Worm (Caenorhabditis elegans) whole organism, mixed stage, embryonic: ENCODE data around the gene inx-18.

ENCODE experiments used
- M03D4.4 ChIP-seq: sonication (generic microtip); optimal IDR thresholded peaks from 2 replicates; lab custom pipeline; 2017; ENCODE audit warnings: mild to moderate bottlenecking, missing genetic modification characterization, missing compliant biosample characterization
- bed-3 ChIP-seq: fragments of 200-800 bp; sonication (Bioruptor generic); optimal IDR thresholded peaks from 3 replicates; lab custom pipeline; 2018; ENCODE audit warnings: mild to moderate bottlenecking, missing genetic modification characterization, moderate library complexity, missing compliant biosample characterization
- blmp-1 ChIP-seq: fragments of 150-350 bp; optimal IDR thresholded peaks from 2 replicates; lab custom pipeline; 2014; ENCODE audit warnings: missing biosample characterization, missing genetic modification characterization
- ceh-39 ChIP-seq: fragments of 150-350 bp; optimal IDR thresholded peaks from 2 replicates; lab custom pipeline; 2014; ENCODE audit warnings: missing biosample characterization, missing genetic modification characterization
- ceh-43 ChIP-seq: fragments of 200-800 bp; sonication (Bioruptor generic); optimal IDR thresholded peaks from 2 replicates; lab custom pipeline; 2018; ENCODE audit warnings: mild to moderate bottlenecking, missing genetic modification characterization, moderate library complexity, missing compliant biosample characterization
- ceh-83 ChIP-seq: fragments of 200-800 bp; sonication (Bioruptor generic); optimal IDR thresholded peaks from 2 replicates; lab custom pipeline; 2018; ENCODE audit warnings: mild to moderate bottlenecking, missing genetic modification characterization, missing compliant biosample characterization
- ces-1 ChIP-seq: fragments of 150-350 bp; optimal IDR thresholded peaks from 2 replicates; lab custom pipeline; 2014; ENCODE audit warnings: missing biosample characterization, missing genetic modification reagents, missing genetic modification characterization
- cnd-1 ChIP-seq: fragments of 200-800 bp; sonication (Bioruptor generic); optimal IDR thresholded peaks from 2 replicates; lab custom pipeline; 2018; ENCODE audit warnings: mild to moderate bottlenecking, missing genetic modification characterization, missing compliant biosample characterization
- drap-1 ChIP-seq: fragments of 200-800 bp; sonication (Bioruptor generic); optimal IDR thresholded peaks from 3 replicates; lab custom pipeline; 2018; ENCODE audit warnings: mild to moderate bottlenecking, missing genetic modification characterization, missing compliant biosample characterization
- elt-1 ChIP-seq: sonication (generic microtip); optimal IDR thresholded peaks from 2 replicates; lab custom pipeline; 2017; ENCODE audit warnings: missing genetic modification characterization, mild to moderate bottlenecking, missing compliant biosample characterization, antibody characterized with exemption, moderate library complexity, borderline replicate concordance; ENCODE audit not compliant: insufficient read depth
- flh-1 ChIP-seq: fragments of 200-800 bp; sonication (Bioruptor generic); optimal IDR thresholded peaks from 2 replicates; lab custom pipeline; 2018; ENCODE audit warnings: mild to moderate bottlenecking, missing genetic modification characterization, moderate library complexity, missing compliant biosample characterization
- ham-2 ChIP-seq: fragments of 200-800 bp; sonication (Bioruptor generic); optimal IDR thresholded peaks from 2 replicates; lab custom pipeline; 2018; ENCODE audit warnings: mild to moderate bottlenecking, missing genetic modification characterization, missing compliant biosample characterization
- lin-13 ChIP-seq: fragments of 150-350 bp; optimal IDR thresholded peaks from 2 replicates; lab custom pipeline; 2014; ENCODE audit warnings: missing biosample characterization, missing genetic modification characterization
- lin-32 ChIP-seq: fragments of 200-800 bp; sonication (Bioruptor generic); optimal IDR thresholded peaks from 2 replicates; lab custom pipeline; 2018; ENCODE audit warnings: mild to moderate bottlenecking, missing genetic modification characterization, missing compliant biosample characterization
- lsy-2 ChIP-seq: fragments of 150-350 bp; optimal IDR thresholded peaks from 2 replicates; lab custom pipeline; 2014; ENCODE audit warnings: missing biosample characterization, missing genetic modification characterization
- mep-1 ChIP-seq: fragments of 150-350 bp; optimal IDR thresholded peaks from 2 replicates; lab custom pipeline; 2017; ENCODE audit warnings: missing biosample characterization, missing genetic modification reagents, missing genetic modification characterization, inconsistent platforms
- nhr-2 ChIP-seq: fragments of 150-350 bp; optimal IDR thresholded peaks from 2 replicates; lab custom pipeline; 2014; ENCODE audit warnings: missing biosample characterization, missing genetic modification characterization
- nhr-237 ChIP-seq: fragments of 150-350 bp; optimal IDR thresholded peaks from 2 replicates; lab custom pipeline; 2014; ENCODE audit warnings: missing biosample characterization, missing genetic modification characterization
- nhr-28 ChIP-seq: fragments of 150-350 bp; optimal IDR thresholded peaks from 2 replicates; lab custom pipeline; 2014; ENCODE audit warnings: missing biosample characterization, missing genetic modification characterization
- nhr-76 ChIP-seq: sonication (generic microtip); optimal IDR thresholded peaks from 2 replicates; lab custom pipeline; 2017; ENCODE audit warnings: missing biosample characterization, missing genetic modification characterization
- pha-4 ChIP-seq: fragments of 150-350 bp; optimal IDR thresholded peaks from 2 replicates; lab custom pipeline; 2018; ENCODE audit warnings: missing biosample characterization, missing genetic modification reagents, missing genetic modification characterization
- sem-2 ChIP-seq: fragments of 200-800 bp; sonication (Bioruptor generic); optimal IDR thresholded peaks from 2 replicates; lab custom pipeline; 2018; ENCODE audit warnings: mild to moderate bottlenecking, missing genetic modification characterization, missing compliant biosample characterization
- snpc-4 ChIP-seq: fragments of 150-350 bp; optimal IDR thresholded peaks from 2 replicates; lab custom pipeline; 2014; ENCODE audit warnings: missing biosample characterization, missing genetic modification characterization
- sptf-1 ChIP-seq: sonication (generic microtip); optimal IDR thresholded peaks from 2 replicates; lab custom pipeline; 2017; ENCODE audit warnings: mild to moderate bottlenecking, missing genetic modification characterization, moderate library complexity, missing compliant biosample characterization
- tbx-8 ChIP-seq: fragments of 200-800 bp; sonication (Bioruptor generic); optimal IDR thresholded peaks from 2 replicates; lab custom pipeline; 2018; ENCODE audit warnings: mild to moderate bottlenecking, missing genetic modification characterization, moderate library complexity, missing compliant biosample characterization
- unc-120 ChIP-seq: sonication (generic microtip); optimal IDR thresholded peaks from 2 replicates; lab custom pipeline; 2017; ENCODE audit warnings: missing genetic modification characterization, missing compliant biosample characterization; ENCODE audit not compliant: poor library complexity, severe bottlenecking
- unc-62 ChIP-seq: fragments of 150-350 bp; optimal IDR thresholded peaks from 2 replicates; lab custom pipeline; 2014; ENCODE audit warnings: missing biosample characterization, missing genetic modification reagents, missing genetic modification characterization
- ztf-11 ChIP-seq: fragments of 150-350 bp; optimal IDR thresholded peaks from 2 replicates; lab custom pipeline; 2014; ENCODE audit warnings: missing biosample characterization, missing genetic modification characterization

Gene inx-18

DNA sequence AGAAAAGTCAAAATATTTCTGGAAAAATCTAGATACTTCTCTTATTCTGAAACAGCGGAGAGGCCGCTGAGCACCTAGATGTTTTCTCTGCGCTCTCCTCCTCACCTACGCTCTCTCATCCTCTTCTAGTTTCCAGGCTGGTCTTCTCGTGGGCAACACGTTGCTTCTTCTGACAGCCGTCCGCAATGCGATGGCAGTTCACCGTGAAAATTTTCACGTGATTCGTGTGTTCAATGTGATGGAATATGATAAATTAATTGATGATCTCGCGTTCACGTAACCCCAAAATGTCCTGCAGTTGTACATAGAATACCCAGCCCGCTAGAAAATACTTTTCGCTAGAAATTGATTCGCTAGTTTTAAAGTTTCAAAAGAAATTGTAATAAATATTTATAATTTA, 27.4 kb downstream of the inx-18 start:
- TF ChIP-seq snpc-4 (tag; lab: Kevin White, UChicago) (no peak), unc-62 (no peak), nhr-237 (no peak), flh-1 (GFP tag; lab: Kevin White, UChicago) (no peak), nhr-76 (tag; lab: Kevin White, UChicago) (no peak), elt-1 (tag; lab: Kevin White, UChicago) (no peak), nhr-28 (tag; lab: Kevin White, UChicago) (no peak), unc-120 (no peak), ham-2 (GFP tag; lab: Kevin White, UChicago) (no peak), sptf-1 (tag; lab: Kevin White, UChicago) (no peak), bed-3 (GFP tag; lab: Kevin White, UChicago) (no peak)

DNA sequence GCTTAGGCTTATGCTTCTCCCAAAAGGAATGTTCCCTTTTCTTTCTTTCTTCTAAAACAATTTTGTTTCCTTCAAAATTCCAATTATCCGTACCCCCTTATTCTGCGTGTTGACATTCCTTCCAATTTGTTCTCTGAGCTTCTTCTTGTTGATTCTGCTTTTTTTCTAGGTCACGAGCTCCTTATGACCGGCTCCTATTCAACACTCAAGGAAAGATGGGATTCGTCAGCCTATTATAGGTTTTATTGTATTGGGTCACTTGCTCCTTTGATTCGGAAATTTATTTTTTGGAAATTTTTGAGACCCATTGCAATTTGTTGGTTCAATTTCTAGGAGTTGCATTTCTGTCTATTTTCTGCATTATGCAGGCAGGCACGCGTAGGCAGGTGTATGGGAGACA, 33.0 kb downstream of the inx-18 start:
- no peak for TF ChIP-seq ceh-83 (GFP tag; lab: Kevin White, UChicago)
- no peak for TF ChIP-seq sptf-1 (tag; lab: Kevin White, UChicago)
- TF ChIP-seq elt-1 (tag; lab: Kevin White, UChicago): no peak

DNA sequence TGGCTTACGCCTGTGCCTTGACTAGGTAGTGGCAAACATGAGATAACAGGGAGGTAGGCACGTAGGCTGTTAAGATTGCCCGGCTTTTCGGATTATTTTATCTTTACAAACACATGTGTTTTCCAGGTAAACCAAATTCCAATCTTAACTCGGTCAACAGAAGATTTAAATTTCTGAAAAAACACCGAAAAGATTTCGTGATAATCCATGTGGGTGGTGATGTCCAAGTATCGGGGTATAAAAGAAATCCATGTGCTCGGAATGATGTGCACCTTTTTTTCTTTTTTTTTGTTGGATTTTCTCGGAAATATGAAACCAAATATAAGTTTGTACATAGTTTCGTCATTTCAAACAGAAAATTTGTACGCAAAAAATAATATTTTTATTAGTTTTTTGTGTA, 37.3 kb downstream of the inx-18 start:
- no peak for TF ChIP-seq lsy-2 (tag; lab: Kevin White, UChicago)
- TF ChIP-seq bed-3 (GFP tag; lab: Kevin White, UChicago): no peak
- TF ChIP-seq M03D4.4 (tag; lab: Kevin White, UChicago): no peak
- TF ChIP-seq ces-1 (GFP tag; lab: Kevin White, UChicago): no peak
- TF ChIP-seq ceh-39 (tag; lab: Kevin White, UChicago): no peak
- TF ChIP-seq ztf-11 (tag; lab: Kevin White, UChicago): no peak
- TF ChIP-seq ceh-83 (GFP tag; lab: Kevin White, UChicago): no peak
- TF ChIP-seq blmp-1 (tag; lab: Kevin White, UChicago): no peak
- TF ChIP-seq drap-1: no peak

DNA sequence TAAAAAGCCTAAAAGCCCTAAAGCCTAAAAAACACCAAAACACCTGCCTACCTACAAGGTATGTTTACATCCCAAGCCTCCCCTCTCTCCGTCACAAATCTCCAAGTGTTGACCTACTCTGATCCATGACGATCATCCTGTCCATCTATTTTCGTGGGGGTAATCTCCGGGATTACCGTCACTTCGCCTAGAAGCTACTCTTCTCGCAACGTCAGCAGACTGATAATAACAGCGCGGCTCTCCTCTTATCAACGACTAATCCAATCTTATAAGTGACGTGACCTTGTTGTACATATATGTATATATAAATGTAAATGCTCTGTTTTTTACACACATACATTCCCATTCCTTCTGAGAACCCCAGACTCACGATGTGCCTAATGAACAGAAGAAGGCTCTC, 42.2 kb downstream of the inx-18 start:
- TF ChIP-seq nhr-28 (tag; lab: Kevin White, UChicago) (no peak), tbx-8 (GFP tag; lab: Kevin White, UChicago) (no peak)

DNA sequence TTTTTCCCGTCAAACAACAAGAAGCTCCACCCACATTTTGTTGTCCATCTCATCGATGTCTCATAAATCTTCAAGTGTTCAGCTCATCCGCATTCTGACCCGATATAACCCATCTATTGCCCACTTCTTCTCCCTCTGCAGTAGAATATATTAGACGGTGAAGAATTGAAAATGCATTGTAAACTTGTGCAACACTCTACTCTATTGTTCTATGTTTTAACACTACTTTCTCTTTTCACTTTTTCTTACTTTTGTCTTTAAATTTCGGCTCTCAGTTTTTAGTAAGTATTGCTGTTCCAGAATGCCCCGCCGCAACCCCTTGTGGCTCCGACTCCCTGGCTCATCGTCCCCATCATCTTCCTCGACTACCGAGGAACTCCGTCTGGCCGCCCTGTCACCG, 43.2 kb downstream of the inx-18 start, which contains the start of gene K11H12.9:
Gene K11H12.9, plus strand, starts transcription at position 301 of the 400 bp plus-strand sequence.
- no peak for TF ChIP-seq elt-1 (tag; lab: Kevin White, UChicago)
- no peak for TF ChIP-seq cnd-1 (tag; lab: Kevin White, UChicago)
- TF ChIP-seq ceh-83 (GFP tag; lab: Kevin White, UChicago): no peak
- no peak for TF ChIP-seq tbx-8 (GFP tag; lab: Kevin White, UChicago)
- no peak for TF ChIP-seq nhr-2 (tag; lab: Kevin White, UChicago)
- no peak for TF ChIP-seq drap-1
- no peak for TF ChIP-seq ceh-39 (tag; lab: Kevin White, UChicago)
- no peak for TF ChIP-seq lin-32
- no peak for TF ChIP-seq nhr-28 (tag; lab: Kevin White, UChicago)
- no peak for TF ChIP-seq pha-4 (tag; lab: Kevin White, UChicago)
- no peak for TF ChIP-seq lin-13 (tag; lab: Kevin White, UChicago)
- no peak for TF ChIP-seq flh-1 (GFP tag; lab: Kevin White, UChicago)
- TF ChIP-seq ham-2 (GFP tag; lab: Kevin White, UChicago): no peak
- no peak for TF ChIP-seq nhr-76 (tag; lab: Kevin White, UChicago)

DNA sequence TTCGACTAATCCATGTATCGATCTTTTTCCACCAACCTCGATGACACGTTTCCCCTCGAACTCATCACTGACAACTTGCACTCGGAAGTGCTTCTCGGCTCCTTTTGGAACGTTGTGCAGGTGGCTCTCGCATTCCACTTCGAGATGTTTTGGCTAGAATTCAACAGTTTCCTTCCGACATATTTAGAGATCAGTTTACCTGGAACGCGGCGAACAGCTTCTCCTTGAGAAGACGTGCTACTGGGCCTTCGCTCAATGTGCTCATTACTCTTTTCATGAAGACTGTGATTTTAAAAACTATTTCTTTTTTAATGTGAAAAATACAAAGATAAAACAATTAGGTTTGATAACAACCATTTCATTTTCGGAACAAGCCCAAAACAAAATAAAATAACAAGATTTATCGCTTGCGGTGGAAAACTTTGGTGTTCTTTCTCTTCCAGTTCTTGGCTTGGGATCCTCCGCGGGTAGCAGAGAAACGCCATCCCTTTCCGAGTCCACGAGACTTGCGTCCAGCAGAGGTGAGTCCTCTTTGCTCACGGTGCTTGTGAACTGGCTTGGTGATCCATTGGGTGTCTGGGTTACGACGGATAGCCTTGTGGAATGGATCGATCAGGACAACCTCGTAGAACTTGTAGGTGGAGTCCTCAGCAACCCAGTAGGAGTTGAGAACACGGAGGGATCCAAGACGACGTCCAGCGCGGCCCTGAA, 47.1 kb downstream of the inx-18 start, which contains the start of gene K11H12.1:
Gene K11H12.1, minus strand, starts transcription at position 284 of the 711 bp plus-strand sequence.
- TF ChIP-seq lin-13 (tag; lab: Kevin White, UChicago) (no peak), ceh-43 (GFP tag; lab: Kevin White, UChicago) (no peak), elt-1 (tag; lab: Kevin White, UChicago) (no peak), lin-32 (no peak), bed-3 (GFP tag; lab: Kevin White, UChicago) (no peak), nhr-28 (tag; lab: Kevin White, UChicago) (no peak), ceh-83 (GFP tag; lab: Kevin White, UChicago) (no peak), flh-1 (GFP tag; lab: Kevin White, UChicago) (no peak), mep-1 (tag; lab: Kevin White, UChicago) (no peak), sem-2 (no peak), ceh-39 (tag; lab: Kevin White, UChicago) (no peak)
- TF ChIP-seq, all 35 proteins: peak for 0
